Worm (Caenorhabditis elegans): Measurements from ENCODE around the gene R08E5.4.

ce11 chrV:3761829-3762228 lies 6.5 kb upstream of the R08E5.4 start:
- TF ChIP-seq elt-1 (tag; optimal IDR thresholded peaks at IDR 0.05; ENCODE audit: borderline replicate concordance, insufficient read depth) (no peak), blmp-1 (tag; optimal IDR thresholded peaks at IDR 0.05) (no peak), sptf-1 (tag; optimal IDR thresholded peaks at IDR 0.05) (no peak), lin-13 (tag; optimal IDR thresholded peaks at IDR 0.05) (no peak)
